Worm (Caenorhabditis elegans): ENCODE data around the gene lgc-43.

The lgc-43 gene

DNA sequence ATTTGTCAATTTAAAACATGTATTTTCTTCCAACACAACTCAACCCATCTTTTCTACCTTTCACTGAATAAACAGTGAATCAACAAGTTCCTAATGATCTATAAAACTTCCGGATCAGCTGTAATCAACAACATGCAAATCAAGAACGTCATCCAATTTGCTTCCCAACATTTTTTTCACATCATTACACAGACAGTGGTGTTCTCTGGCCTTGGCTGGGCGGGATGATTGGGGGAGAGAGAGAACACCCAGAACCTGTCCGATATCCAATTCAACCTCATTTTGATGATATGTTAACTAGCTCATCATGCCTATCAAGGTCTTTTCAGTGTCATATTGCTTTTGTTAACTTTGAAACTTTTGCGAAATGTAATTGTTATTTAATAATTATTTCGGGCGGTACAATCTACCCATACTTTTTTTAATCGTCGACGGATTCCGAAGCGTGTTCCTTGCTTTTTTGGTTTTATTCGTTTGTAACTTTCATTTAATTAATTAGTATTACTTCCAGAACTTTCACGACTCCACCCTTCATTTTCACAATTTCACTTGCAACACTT lies 36.5 kb downstream of the lgc-43 start, which contains the start of gene ptr-14:
ptr-14 (plus strand) TSS at position 510 of the 560 bp plus-strand sequence.
- TF ChIP-seq hlh-11 (tag; optimal IDR thresholded peaks at IDR 0.05) (peak; percentile 41), nhr-28 (tag; optimal IDR thresholded peaks at IDR 0.05) (peak; percentile 3), ctbp-1 (GFP tag; IDR thresholded peaks at IDR 0.05) (no peak)

DNA sequence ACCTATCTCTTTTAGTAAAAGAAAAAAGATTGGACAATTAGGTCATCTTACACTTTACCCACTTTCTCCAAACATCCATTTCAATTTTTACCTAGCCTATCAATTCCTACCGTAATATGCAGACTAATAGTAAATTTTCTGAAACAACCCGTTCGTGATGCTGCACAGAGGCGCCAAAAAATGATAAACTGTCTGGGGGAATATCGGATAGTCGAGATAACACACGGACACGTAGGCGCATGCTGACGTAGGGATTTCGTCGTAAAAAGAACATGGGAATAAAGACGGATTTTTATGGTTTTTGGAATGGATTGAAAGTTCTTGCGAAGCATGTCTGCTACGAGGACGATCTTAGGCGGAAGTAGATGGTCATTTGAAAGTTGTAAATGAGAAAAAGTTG lies 37.9 kb downstream of the lgc-43 start:
- TF ChIP-seq duxl-1 (tag; optimal IDR thresholded peaks at IDR 0.05; ENCODE audit: poor library complexity) = no peak
- peak; percentile 37 for TF ChIP-seq mxl-3 (GFP tag; optimal IDR thresholded peaks at IDR 0.05)
- no peak for TF ChIP-seq dve-1 (tag; optimal IDR thresholded peaks at IDR 0.05; ENCODE audit: insufficient read depth)
- TF ChIP-seq Y5F2A.4 (GFP tag; optimal IDR thresholded peaks at IDR 0.05) = no peak
- TF ChIP-seq F37D6.2 (tag; optimal IDR thresholded peaks at IDR 0.05) = no peak
- TF ChIP-seq unc-62 (GFP tag; optimal IDR thresholded peaks at IDR 0.05 in 1 of 2) = peak in 1 of 2 experiments; percentile 78
- no peak for TF ChIP-seq unc-62 (tag; optimal IDR thresholded peaks at IDR 0.05)
- TF ChIP-seq php-3 (GFP tag; IDR thresholded peaks at IDR 0.05) = no peak

DNA sequence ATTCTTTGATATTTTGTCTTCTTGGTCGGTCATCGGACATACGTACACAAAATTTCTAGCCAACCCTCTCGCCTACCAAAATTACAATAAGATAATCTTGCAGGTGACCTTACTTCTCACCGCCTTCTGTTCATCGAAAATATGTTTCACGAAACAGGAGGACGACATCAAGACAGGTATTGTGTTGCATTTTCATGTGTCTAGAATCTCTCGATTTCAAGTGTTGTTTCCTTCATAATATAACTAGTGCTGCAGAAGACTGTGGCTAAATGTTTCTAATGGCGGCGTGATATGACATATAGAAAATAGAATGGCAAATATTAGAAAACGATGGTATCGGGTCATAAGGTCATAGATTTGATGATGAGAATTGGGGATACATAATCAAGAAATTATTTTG lies 38.6 kb downstream of the lgc-43 start:
- TF ChIP-seq egl-27 (tag; optimal IDR thresholded peaks at IDR 0.05) (no peak), lir-3 (tag; optimal IDR thresholded peaks at IDR 0.05) (no peak), mes-2 (tag; optimal IDR thresholded peaks at IDR 0.05; ENCODE audit: poor library complexity, severe bottlenecking) (no peak), zfp-2 (tag; optimal IDR thresholded peaks at IDR 0.05) (no peak), ZK337.2 (GFP tag; IDR thresholded peaks at IDR 0.05) (no peak), hlh-30 (tag; optimal IDR thresholded peaks at IDR 0.05; ENCODE audit: insufficient read depth) (peak; percentile 19), snpc-4 (tag; optimal IDR thresholded peaks at IDR 0.05) (no peak), nhr-11 (tag; optimal IDR thresholded peaks at IDR 0.05) (no peak), unc-62 (GFP tag; optimal IDR thresholded peaks at IDR 0.05 in 1 of 2) (peak in 1 of 2 experiments; percentile 92), unc-62 (tag; optimal IDR thresholded peaks at IDR 0.05) (no peak), cey-2 (tag; optimal IDR thresholded peaks at IDR 0.05; ENCODE audit: borderline replicate concordance, insufficient read depth) (peak; percentile 2), mxl-3 (GFP tag; optimal IDR thresholded peaks at IDR 0.05) (no peak)

DNA sequence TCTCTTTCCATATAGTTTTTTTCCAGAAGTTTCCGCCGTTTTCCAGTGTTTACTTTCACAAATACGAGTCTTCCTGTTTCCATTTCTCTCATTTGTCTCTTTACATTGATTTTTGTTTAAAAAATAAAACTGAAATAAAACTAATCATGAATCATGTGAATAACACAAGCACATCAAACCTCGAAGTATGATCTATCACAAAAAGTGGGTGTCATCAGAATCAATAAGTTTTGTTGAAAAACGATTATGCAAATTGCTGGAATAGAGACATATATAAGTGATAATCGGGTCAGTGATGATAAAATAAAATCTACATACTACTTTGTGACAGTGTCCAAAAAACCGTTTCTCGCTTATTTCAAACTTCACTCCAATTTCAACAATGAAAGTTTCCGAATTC lies 42.3 kb downstream of the lgc-43 start, which contains the start of gene R09H10.7:
R09H10.7 (plus strand) TSS at position 301 of the 400 bp plus-strand sequence.
- no peak for TF ChIP-seq mdl-1 (tag; optimal IDR thresholded peaks at IDR 0.05)
- no peak for TF ChIP-seq aha-1 (tag)
- TF ChIP-seq F37D6.2 (tag; optimal IDR thresholded peaks at IDR 0.05) = no peak
- no peak for TF ChIP-seq lsy-2 (tag; optimal IDR thresholded peaks at IDR 0.05)
- TF ChIP-seq lir-3 (tag; optimal IDR thresholded peaks at IDR 0.05) = no peak
- no peak for TF ChIP-seq ZK337.2 (GFP tag; IDR thresholded peaks at IDR 0.05)
- TF ChIP-seq zfp-3 (GFP tag; conservative IDR thresholded peaks at IDR 0.05) = 0 out of 2 replicates have a peak, but pooled peaks have one; percentile 33

DNA sequence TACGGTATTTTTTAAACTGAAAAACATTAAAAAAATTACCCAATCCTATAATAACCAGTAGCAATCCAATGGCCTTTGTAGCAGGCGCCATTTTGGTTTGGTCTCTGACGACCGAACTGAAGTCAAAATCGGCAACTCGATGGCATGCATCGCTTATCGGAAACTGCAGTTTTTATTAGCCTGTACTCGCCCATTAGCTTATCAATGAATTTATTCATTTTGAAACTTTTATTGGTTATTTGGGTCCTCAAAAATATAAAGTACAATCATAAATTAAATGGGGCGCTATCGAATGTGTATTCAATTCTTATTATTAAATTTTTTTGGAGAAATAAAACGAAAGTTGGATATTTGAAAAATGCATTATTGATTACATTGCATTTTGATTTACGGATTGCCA lies 50.3 kb downstream of the lgc-43 start, which contains the start of gene R09H10.5:
R09H10.5 (minus strand) TSS at position 106 of the 400 bp plus-strand sequence.
- TF ChIP-seq ceh-20 (GFP tag; IDR thresholded peaks at IDR 0.05) = peak; percentile 84
- no peak for TF ChIP-seq nhr-6 (tag; optimal IDR thresholded peaks at IDR 0.05)
- peak; percentile 20 for TF ChIP-seq dve-1 (tag; optimal IDR thresholded peaks at IDR 0.05; ENCODE audit: insufficient read depth)
- no peak for TF ChIP-seq zip-11 (GFP tag; IDR thresholded peaks at IDR 0.05)
- no peak for TF ChIP-seq lin-13 (GFP tag; optimal IDR thresholded peaks at IDR 0.05)
- TF ChIP-seq dmd-6 (GFP tag; IDR thresholded peaks at IDR 0.05) = peak; percentile 38; the same call in 1 of the 2 replicates
- peak; percentile 79 for TF ChIP-seq pqm-1 (tag; optimal IDR thresholded peaks at IDR 0.05)
- peak; percentile 36 for TF ChIP-seq nhr-28 (tag; optimal IDR thresholded peaks at IDR 0.05)
- TF ChIP-seq nhr-102 (tag; optimal IDR thresholded peaks at IDR 0.05) = no peak
- no peak for TF ChIP-seq vab-7 (GFP tag; IDR thresholded peaks at IDR 0.05)
- TF ChIP-seq ZK337.2 (GFP tag; IDR thresholded peaks at IDR 0.05) = no peak
- TF ChIP-seq lin-1 (GFP tag; IDR thresholded peaks at IDR 0.05) = no peak
- TF ChIP-seq daf-16 (GFP tag; optimal IDR thresholded peaks at IDR 0.05) = no peak
- peak; percentile 46 for TF ChIP-seq daf-16 (tag; optimal IDR thresholded peaks at IDR 0.05)
- no peak for TF ChIP-seq F26F4.8 (GFP tag; conservative IDR thresholded peaks at IDR 0.05)
- TF ChIP-seq hif-1 (tag; optimal IDR thresholded peaks at IDR 0.05) = no peak
- no peak for TF ChIP-seq saeg-2 (GFP tag; IDR thresholded peaks at IDR 0.05)
- TF ChIP-seq ama-1 (optimal IDR thresholded peaks at IDR 0.05) = no peak
- no peak for TF ChIP-seq snpc-4 (tag; optimal IDR thresholded peaks at IDR 0.05)
- no peak for TF ChIP-seq F49E8.2 (tag; optimal IDR thresholded peaks at IDR 0.05; ENCODE audit: borderline replicate concordance)
- TF ChIP-seq attf-4 (tag; optimal IDR thresholded peaks at IDR 0.05) = no peak
- TF ChIP-seq hlh-11 (tag; optimal IDR thresholded peaks at IDR 0.05) = peak; percentile 42
- TF ChIP-seq hlh-30 (tag; optimal IDR thresholded peaks at IDR 0.05; ENCODE audit: insufficient read depth) = no peak
- no peak for TF ChIP-seq ceh-44 (GFP tag; IDR thresholded peaks at IDR 0.05)

Measured in whole organism, L4 larva.